Comparison of ENCODE assay signal across 1 worm cellular context in the genomic region with DNA sequence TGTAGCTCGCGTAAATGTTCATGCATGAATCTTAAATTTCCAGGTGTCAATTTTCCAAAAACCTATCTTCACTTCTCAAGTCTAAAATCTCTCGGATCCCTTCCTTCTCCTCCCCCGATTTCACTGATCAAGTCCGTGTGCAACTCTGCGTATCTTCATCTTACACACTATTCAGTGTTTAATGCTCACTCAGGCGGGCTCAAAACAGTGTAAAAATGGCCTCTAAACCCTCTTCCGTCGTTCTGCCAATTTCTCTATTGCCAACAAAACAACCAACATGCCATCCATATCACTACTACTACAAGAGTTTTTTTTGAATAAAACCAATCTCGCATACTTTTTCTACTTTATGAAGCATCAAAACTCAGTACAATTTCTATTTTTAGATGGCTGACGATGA.
A peak's percentile ranks its signal among the peaks of the same experiment; 100 is the strongest.
TF ChIP-seq lines count a peak whose summit lies in the region.

A gene (plus strand): TSS at position 387 of the 400 bp plus-strand sequence.

TF ChIP-seq in whole organism, L1 larva, 84 proteins besides CTCF, POLR2A, EP300 and RAD21 (continued from another document):
- no peak for TF ChIP-seq ces-1 (GFP tag; optimal IDR thresholded peaks at IDR 0.05; lab: Kevin White, UChicago)
- TF ChIP-seq rnt-1 (tag; optimal IDR thresholded peaks at IDR 0.05; lab: Kevin White, UChicago), result peak; percentile 26
- TF ChIP-seq nhr-76 (tag; optimal IDR thresholded peaks at IDR 0.05; lab: Kevin White, UChicago), result no peak
- TF ChIP-seq lin-14 (GFP tag; optimal IDR thresholded peaks at IDR 0.05; lab: Kevin White, UChicago), result peak; percentile 61
- no peak for TF ChIP-seq dpl-1 (GFP tag; optimal IDR thresholded peaks at IDR 0.05; lab: Kevin White, UChicago)
